Fruit fly (Drosophila melanogaster) whole organism, embryonic: Measurements from ENCODE around the gene CG13716.

Experiments used
- Abd-B ChIP-seq: fragments of 200-800 bp; sonication (Bioruptor generic); optimal IDR thresholded peaks from 2 replicates; lab custom pipeline; 2018; ENCODE audit warnings: missing biosample characterization, mild to moderate bottlenecking, missing genetic modification characterization, moderate library complexity
- Adf1 ChIP-seq: fragments of 200-800 bp; sonication (Bioruptor generic); IDR thresholded peaks from 2 replicates; pipeline ENCODE4 v1.3.6; 2022; ENCODE audit warnings: missing biosample characterization, missing genetic modification characterization
- Aef1 ChIP-seq: fragments of 200-800 bp; sonication (Bioruptor generic); IDR thresholded peaks from 3 replicates; pipeline ENCODE4 v1.3.6; 2022; ENCODE audit warnings: missing biosample characterization, missing genetic modification characterization
- Asciz ChIP-seq: fragments of 200-800 bp; sonication (Bioruptor generic); optimal IDR thresholded peaks from 2 replicates; lab custom pipeline; 2017; ENCODE audit warnings: missing biosample characterization, mild to moderate bottlenecking, missing genetic modification characterization, missing genetic modification reagents
- Atf3 ChIP-seq: fragments of 200-800 bp; sonication (Bioruptor generic); optimal IDR thresholded peaks from 3 replicates; lab custom pipeline; 2016; ENCODE audit warnings: missing biosample characterization, missing genetic modification characterization
- Bgb ChIP-seq: fragments of 200-800 bp; sonication (Bioruptor generic); IDR thresholded peaks from 2 replicates; pipeline ENCODE4 v1.3.6; 2022; ENCODE audit warnings: missing biosample characterization, missing genetic modification characterization; ENCODE audit not compliant: partially characterized antibody
- C15 ChIP-seq: fragments of 200-800 bp; sonication (Bioruptor generic); IDR thresholded peaks from 3 replicates; pipeline ENCODE4 v1.3.6; 2022; ENCODE audit warnings: missing biosample characterization, missing genetic modification characterization
- CG1602 ChIP-seq: fragments of 200-800 bp; sonication (Bioruptor generic); optimal IDR thresholded peaks from 3 replicates; lab custom pipeline; 2016; ENCODE audit warnings: missing biosample characterization, missing genetic modification characterization
- CG1647 ChIP-seq: fragments of 200-800 bp; sonication (Bioruptor generic); optimal IDR thresholded peaks from 3 replicates; lab custom pipeline; 2016; ENCODE audit warnings: missing biosample characterization, missing genetic modification characterization
- CG16815 ChIP-seq: fragments of 200-800 bp; sonication (Bioruptor generic); optimal IDR thresholded peaks from 3 replicates; lab custom pipeline; 2017; ENCODE audit warnings: missing biosample characterization, mild to moderate bottlenecking, missing genetic modification characterization
- CG17359 ChIP-seq: fragments of 200-800 bp; sonication (Bioruptor generic); optimal IDR thresholded peaks from 3 replicates; lab custom pipeline; 2018; ENCODE audit warnings: missing biosample characterization, mild to moderate bottlenecking, missing genetic modification characterization, moderate library complexity
- CG17361 ChIP-seq: fragments of 200-800 bp; sonication (Bioruptor generic); IDR thresholded peaks from 3 replicates; pipeline ENCODE4 v1.3.6; 2022; ENCODE audit warnings: missing biosample characterization, missing genetic modification characterization
- CG17568 ChIP-seq: fragments of 200-800 bp; sonication (Bioruptor generic); optimal IDR thresholded peaks from 2 replicates; lab custom pipeline; 2018; ENCODE audit warnings: missing biosample characterization, mild to moderate bottlenecking, missing genetic modification characterization, moderate library complexity
- CG1832 ChIP-seq: fragments of 200-800 bp; sonication (Bioruptor generic); optimal IDR thresholded peaks from 2 replicates; lab custom pipeline; 2017; ENCODE audit warnings: missing biosample characterization, mild to moderate bottlenecking, missing genetic modification characterization, inconsistent platforms
- CG2120 ChIP-seq: fragments of 200-800 bp; sonication (Bioruptor generic); optimal IDR thresholded peaks from 3 replicates; lab custom pipeline; 2016; ENCODE audit warnings: missing biosample characterization, missing genetic modification characterization
- CG3281 ChIP-seq: fragments of 200-800 bp; sonication (Bioruptor generic); optimal IDR thresholded peaks from 3 replicates; lab custom pipeline; 2017; ENCODE audit warnings: missing biosample characterization, mild to moderate bottlenecking, missing genetic modification characterization
- CG33213 ChIP-seq: fragments of 200-800 bp; sonication (Bioruptor generic); optimal IDR thresholded peaks from 3 replicates; lab custom pipeline; 2016; ENCODE audit warnings: missing biosample characterization, missing genetic modification characterization
- CG34376 ChIP-seq: fragments of 200-800 bp; sonication (Bioruptor generic); optimal IDR thresholded peaks from 2 replicates; lab custom pipeline; 2018; ENCODE audit warnings: missing biosample characterization, mild to moderate bottlenecking, missing genetic modification characterization
- CG3995 ChIP-seq: fragments of 200-800 bp; sonication (Bioruptor generic); optimal IDR thresholded peaks from 3 replicates; lab custom pipeline; 2016; ENCODE audit warnings: missing biosample characterization, missing genetic modification characterization
- CG4820 ChIP-seq: fragments of 200-800 bp; sonication (Bioruptor generic); optimal IDR thresholded peaks from 3 replicates; lab custom pipeline; 2016; ENCODE audit warnings: missing biosample characterization, missing genetic modification characterization
- CG6654 ChIP-seq: fragments of 200-800 bp; sonication (Bioruptor generic); optimal IDR thresholded peaks from 2 replicates; lab custom pipeline; 2017; ENCODE audit warnings: missing biosample characterization, mild to moderate bottlenecking, missing genetic modification characterization
- CG6689 ChIP-seq: fragments of 200-800 bp; sonication (Bioruptor generic); IDR thresholded peaks from 2 replicates; pipeline ENCODE4 v1.3.6; 2022; ENCODE audit warnings: missing biosample characterization, missing genetic modification characterization
- CG7271 ChIP-seq: fragments of 200-800 bp; sonication (Bioruptor generic); optimal IDR thresholded peaks from 2 replicates; lab custom pipeline; 2018; ENCODE audit warnings: missing biosample characterization, mild to moderate bottlenecking, missing genetic modification characterization, moderate library complexity
- CkIIα-i1 ChIP-seq: fragments of 200-800 bp; sonication (Bioruptor generic); IDR thresholded peaks from 2 replicates; pipeline ENCODE4 v1.3.6; 2022; ENCODE audit warnings: missing biosample characterization, missing genetic modification characterization
- ERR ChIP-seq: fragments of 200-800 bp; sonication (Bioruptor generic); optimal IDR thresholded peaks from 2 replicates; lab custom pipeline; 2016; ENCODE audit warnings: missing biosample characterization, missing genetic modification characterization
- Ets97D ChIP-seq: fragments of 200-800 bp; sonication (Bioruptor generic); optimal IDR thresholded peaks from 3 replicates; lab custom pipeline; 2016; ENCODE audit warnings: missing biosample characterization, missing genetic modification characterization
- Fer1 ChIP-seq: fragments of 200-800 bp; sonication (Bioruptor generic); optimal IDR thresholded peaks from 2 replicates; lab custom pipeline; 2017; ENCODE audit warnings: missing biosample characterization, mild to moderate bottlenecking, missing genetic modification characterization
- GATAe ChIP-seq: fragments of 200-800 bp; sonication (Bioruptor generic); conservative IDR thresholded peaks from 2 replicates; pipeline ENCODE4 v1.3.6; 2022; ENCODE audit warnings: missing biosample characterization, missing genetic modification characterization
- Hey ChIP-seq: fragments of 200-800 bp; sonication (Bioruptor generic); optimal IDR thresholded peaks from 3 replicates; lab custom pipeline; 2018; ENCODE audit warnings: missing biosample characterization, mild to moderate bottlenecking, missing genetic modification characterization
- Mad ChIP-seq: fragments of 200-800 bp; sonication (Bioruptor generic); optimal IDR thresholded peaks from 2 replicates; lab custom pipeline; 2016; ENCODE audit warnings: missing biosample characterization, missing genetic modification characterization
- NC2α ChIP-seq: fragments of 200-800 bp; sonication (Bioruptor generic); optimal IDR thresholded peaks from 2 replicates; lab custom pipeline; 2016; ENCODE audit warnings: missing biosample characterization, missing genetic modification characterization
- NC2β ChIP-seq: fragments of 200-800 bp; sonication (Bioruptor generic); optimal IDR thresholded peaks from 2 replicates; lab custom pipeline; 2016; ENCODE audit warnings: missing biosample characterization, missing genetic modification characterization
- Optix ChIP-seq: fragments of 200-800 bp; sonication (Bioruptor generic); IDR thresholded peaks from 3 replicates; pipeline ENCODE4 v1.3.6; 2022; ENCODE audit warnings: missing biosample characterization, missing genetic modification characterization
- ab ChIP-seq: fragments of 200-800 bp; sonication (Bioruptor generic); optimal IDR thresholded peaks from 2 replicates; lab custom pipeline; 2016; ENCODE audit warnings: missing biosample characterization, missing genetic modification characterization
- abd-A ChIP-seq: fragments of 200-800 bp; sonication (Bioruptor generic); optimal IDR thresholded peaks from 3 replicates; lab custom pipeline; 2019; ENCODE audit warnings: missing biosample characterization, mild to moderate bottlenecking, missing genetic modification characterization, moderate library complexity
- chif ChIP-seq, 2 experiments: fragments of 200-800 bp; sonication (Bioruptor generic); optimal IDR thresholded peaks; 3 replicates each; lab custom pipeline; 2016; ENCODE audit warnings: missing biosample characterization in 2 of 2, missing genetic modification characterization in 2 of 2
- dmrt99B ChIP-seq: fragments of 200-800 bp; sonication (Bioruptor generic); optimal IDR thresholded peaks from 2 replicates; lab custom pipeline; 2018; ENCODE audit warnings: missing biosample characterization, mild to moderate bottlenecking, missing genetic modification characterization, moderate library complexity
- kni ChIP-seq: fragments of 200-800 bp; sonication (Bioruptor generic); optimal IDR thresholded peaks from 3 replicates; lab custom pipeline; 2017; ENCODE audit warnings: mild to moderate bottlenecking, missing biosample characterization, missing genetic modification reagents, missing genetic modification characterization
- knrl ChIP-seq: fragments of 200-800 bp; sonication (Bioruptor generic); IDR thresholded peaks from 3 replicates; pipeline ENCODE4 v1.3.6; 2022; ENCODE audit warnings: missing biosample characterization, missing genetic modification characterization; ENCODE audit not compliant: partially characterized antibody
- lov ChIP-seq, 2 experiments: fragments of 200-800 bp in 1 of 2; fragments of >200 bp in 1 of 2; sonication (Bioruptor generic) in 1 of 2; IDR thresholded peaks in 1 of 2; optimal IDR thresholded peaks in 1 of 2; 2 replicates in 1 of 2; 3 replicates in 1 of 2; pipeline versions ENCODE4 v1.3.6 to Lab custom; 2017 to 2022; ENCODE audit warnings: missing biosample characterization in 1 of 2, missing genetic modification characterization in 1 of 2
- p53 ChIP-seq: fragments of 200-800 bp; sonication (Bioruptor generic); optimal IDR thresholded peaks from 2 replicates; lab custom pipeline; 2016; ENCODE audit warnings: missing biosample characterization, missing genetic modification characterization
- pan ChIP-seq, 4 experiments: fragments of >200 bp in 3 of 4; fragments of 200-800 bp in 1 of 4; sonication (Bioruptor generic) in 1 of 4; optimal IDR thresholded peaks in 3 of 4; IDR thresholded peaks in 1 of 4; 2 replicates each; pipeline versions ENCODE4 v1.3.6 to Lab custom; 2017 to 2022; ENCODE audit warnings: missing biosample characterization in 2 of 4, missing genetic modification characterization in 2 of 4, mixed read lengths in 1 of 4
- pfk ChIP-seq: fragments of 200-800 bp; sonication (Bioruptor generic); optimal IDR thresholded peaks from 2 replicates; lab custom pipeline; 2018; ENCODE audit warnings: missing biosample characterization, mild to moderate bottlenecking, missing genetic modification characterization, moderate library complexity
- prd ChIP-seq, 3 experiments: fragments of >200 bp in 2 of 3; fragments of 200-800 bp in 1 of 3; sonication (Bioruptor generic) in 1 of 3; optimal IDR thresholded peaks in 2 of 3; IDR thresholded peaks in 1 of 3; 2 replicates in 2 of 3; 3 replicates in 1 of 3; pipeline versions ENCODE4 v1.3.6 to Lab custom; 2017 to 2022; ENCODE audit warnings: missing biosample characterization in 1 of 3, missing genetic modification characterization in 1 of 3
- repo ChIP-seq: fragments of 200-800 bp; sonication (Bioruptor generic); optimal IDR thresholded peaks from 2 replicates; lab custom pipeline; 2016; ENCODE audit warnings: missing biosample characterization, missing genetic modification characterization
- row ChIP-seq: fragments of 200-800 bp; sonication (Bioruptor generic); IDR thresholded peaks from 3 replicates; pipeline ENCODE4 v1.3.6; 2022; ENCODE audit warnings: missing biosample characterization, missing genetic modification characterization
- sens ChIP-seq: fragments of 200-800 bp; sonication (Bioruptor generic); peaks from one replicate; lab custom pipeline; 2016; ENCODE audit warnings: missing biosample characterization, missing genetic modification characterization
- sna ChIP-seq: fragments of 200-800 bp; sonication (Bioruptor generic); IDR thresholded peaks from 2 replicates; pipeline ENCODE4 v1.3.6; 2022; ENCODE audit warnings: missing biosample characterization, missing genetic modification characterization; ENCODE audit not compliant: partially characterized antibody
- stwl ChIP-seq: fragments of 200-800 bp; sonication (Bioruptor generic); optimal IDR thresholded peaks from 3 replicates; lab custom pipeline; 2018; ENCODE audit warnings: missing biosample characterization, mild to moderate bottlenecking, missing genetic modification characterization, moderate library complexity
- yki ChIP-seq: fragments of >200 bp; optimal IDR thresholded peaks from 3 replicates; lab custom pipeline; 2018

Gene CG13716

dm6 chr3L:4623870-4624269, 10.7 kb downstream of the CG13716 start (continued):
- TF ChIP-seq CG6689 (GFP tag; lab: Robert Waterston, UW) (no peak), prd (optimal IDR thresholded peaks at IDR 0.05; lab: Kevin White, UChicago) (no peak), prd (GFP tag; IDR thresholded peaks at IDR 0.05; lab: Robert Waterston, UW) (0 out of 3 replicates have a peak, but pooled peaks have one; percentile 5), CG3995 (GFP tag; lab: Kevin White, UChicago) (no peak), CG6654 (GFP tag; lab: Kevin White, UChicago) (no peak), CG17568 (GFP tag; lab: Kevin White, UChicago) (no peak), Atf3 (GFP tag; lab: Kevin White, UChicago) (no peak), CkIIα-i1 (GFP tag; lab: Robert Waterston, UW) (no peak), Ets97D (no peak), row (GFP tag; lab: Robert Waterston, UW) (peak; percentile 46; the same call in 2 of the 3 replicates), CG7271 (no peak), CG3281 (GFP tag; lab: Kevin White, UChicago) (no peak), NC2β (GFP tag; lab: Kevin White, UChicago) (no peak), pfk (GFP tag; lab: Kevin White, UChicago) (no peak), yki (lab: Kevin White, UChicago) (no peak), CG17361 (GFP tag; lab: Robert Waterston, UW) (0 out of 3 replicates have a peak, but pooled peaks have one; percentile 14), stwl (tag; lab: Kevin White, UChicago) (no peak), Aef1 (GFP tag; lab: Robert Waterston, UW) (no peak), Asciz (GFP tag; lab: Kevin White, UChicago) (no peak), CG16815 (GFP tag; lab: Kevin White, UChicago) (no peak), kni (GFP tag; lab: Kevin White, UChicago) (no peak), CG4820 (GFP tag; lab: Kevin White, UChicago) (no peak), Fer1 (GFP tag; lab: Kevin White, UChicago) (no peak), Abd-B (GFP tag; lab: Kevin White, UChicago) (peak; percentile 13), ab (no peak), Optix (GFP tag; lab: Robert Waterston, UW) (no peak), ERR (GFP tag; lab: Kevin White, UChicago) (no peak), Hey (tag; lab: Kevin White, UChicago) (no peak), chif (GFP tag; optimal IDR thresholded peaks at IDR 0.05; lab: Kevin White, UChicago) (peak; percentile 7 to 19), Adf1 (GFP tag; lab: Robert Waterston, UW) (no peak), dmrt99B (tag; lab: Kevin White, UChicago) (peak; percentile 29), Bgb (GFP tag; lab: Robert Waterston, UW) (no peak), Mad (GFP tag; lab: Kevin White, UChicago) (no peak), p53 (GFP tag; lab: Kevin White, UChicago) (no peak), sna (no peak), CG1832 (GFP tag; lab: Kevin White, UChicago) (no peak), repo (GFP tag; lab: Kevin White, UChicago) (no peak), CG2120 (GFP tag; lab: Kevin White, UChicago) (no peak), CG33213 (no peak), NC2α (GFP tag; lab: Kevin White, UChicago) (no peak), knrl (no peak), lov (optimal IDR thresholded peaks at IDR 0.05; lab: Kevin White, UChicago) (no peak), lov (GFP tag; IDR thresholded peaks at IDR 0.05; lab: Robert Waterston, UW) (no peak), CG34376 (GFP tag; lab: Kevin White, UChicago) (no peak), CG1647 (no peak), GATAe (GFP tag; lab: Robert Waterston, UW) (no peak), C15 (GFP tag; lab: Robert Waterston, UW) (no peak), sens (peak; percentile 78), CG17359 (tag; lab: Kevin White, UChicago) (no peak), abd-A (tag; lab: Kevin White, UChicago) (no peak), pan (optimal IDR thresholded peaks at IDR 0.05; lab: Kevin White, UChicago) (no peak), pan (GFP tag; optimal IDR thresholded peaks at IDR 0.05 in 1 of 2, IDR thresholded peaks at IDR 0.05 in 1 of 2) (no peak), CG1602 (GFP tag; lab: Kevin White, UChicago) (no peak)
